Fruit fly (Drosophila melanogaster): Measurements from ENCODE around the gene CG18754.
A peak's percentile ranks its signal among the peaks of the same experiment; 100 is the strongest.

The CG18754 gene

dm6 chr3R:23726740-23727139 lies 42.9 kb downstream of the CG18754 start (continued):
- TF ChIP-seq Scr (GFP tag; IDR thresholded peaks at IDR 0.05; ENCODE audit: partially characterized antibody) (no peak), sna (GFP tag; IDR thresholded peaks at IDR 0.05; ENCODE audit: partially characterized antibody) (no peak), CG7839 (tag; optimal IDR thresholded peaks at IDR 0.05) (peak; percentile 85), dimm (GFP tag; IDR thresholded peaks at IDR 0.05) (no peak), CHES-1-like (GFP tag; optimal IDR thresholded peaks at IDR 0.05) (peak; percentile 58), br (optimal IDR thresholded peaks at IDR 0.05) (no peak), usp (GFP tag; optimal IDR thresholded peaks at IDR 0.05) (no peak), Bgb (GFP tag; IDR thresholded peaks at IDR 0.05; ENCODE audit: partially characterized antibody) (no peak), CG43689 (GFP tag; IDR thresholded peaks at IDR 0.05) (peak; percentile 40; the same call in 1 of the 2 replicates), oc (tag; optimal IDR thresholded peaks at IDR 0.05) (no peak), CG7963 (GFP tag; IDR thresholded peaks at IDR 0.05; ENCODE audit: partially characterized antibody) (no peak), CG13287 (GFP tag; IDR thresholded peaks at IDR 0.05; ENCODE audit: partially characterized antibody) (no peak), gro (GFP tag; optimal IDR thresholded peaks at IDR 0.05) (peak; percentile 66), Aef1 (GFP tag; IDR thresholded peaks at IDR 0.05) (peak; percentile 80), gsb (GFP tag; IDR thresholded peaks at IDR 0.05) (peak; percentile 75), slbo (GFP tag; IDR thresholded peaks at IDR 0.05) (peak; percentile 92), Six4 (GFP tag; optimal IDR thresholded peaks at IDR 0.05) (peak; percentile 48), CG3726 (GFP tag; IDR thresholded peaks at IDR 0.05) (no peak), Atf6 (GFP tag; IDR thresholded peaks at IDR 0.05) (peak; percentile 91), Blimp-1 (GFP tag; optimal IDR thresholded peaks at IDR 0.05) (peak; percentile 57), prd (optimal IDR thresholded peaks at IDR 0.05) (no peak), prd (GFP tag; IDR thresholded peaks at IDR 0.05) (peak; percentile 78), CG12391 (tag; optimal IDR thresholded peaks at IDR 0.05) (peak; percentile 83), Pdp1 (GFP tag; optimal IDR thresholded peaks at IDR 0.05) (peak; percentile 67 to 74), CG42726 (GFP tag; IDR thresholded peaks at IDR 0.05; ENCODE audit: partially characterized antibody) (no peak), abd-A (tag; optimal IDR thresholded peaks at IDR 0.05) (peak; percentile 5), nom (GFP tag; optimal IDR thresholded peaks at IDR 0.05) (no peak), chinmo (GFP tag; IDR thresholded peaks at IDR 0.05; ENCODE audit: partially characterized antibody) (0 out of 4 replicates have a peak, but pooled peaks have one; percentile 36), gcm2 (GFP tag; optimal IDR thresholded peaks at IDR 0.05) (peak; percentile 54), CG8281 (tag; optimal IDR thresholded peaks at IDR 0.05) (peak; percentile 10), ara (GFP tag; IDR thresholded peaks at IDR 0.05) (0 out of 2 replicates have a peak, but pooled peaks have one; percentile 35), chn (GFP tag; optimal IDR thresholded peaks at IDR 0.05) (peak; percentile 35), CG17568 (GFP tag; optimal IDR thresholded peaks at IDR 0.05) (peak; percentile 25), pzg (GFP tag; optimal IDR thresholded peaks at IDR 0.05) (no peak), CG11456 (GFP tag; IDR thresholded peaks at IDR 0.05) (peak; percentile 75; the same call in 2 of the 3 replicates), caup (GFP tag; optimal IDR thresholded peaks at IDR 0.05; ENCODE audit: severe bottlenecking) (peak; percentile 84), her (GFP tag; optimal IDR thresholded peaks at IDR 0.05) (peak; percentile 56), Dek (tag; optimal IDR thresholded peaks at IDR 0.05) (peak; percentile 71), Meics (GFP tag; optimal IDR thresholded peaks at IDR 0.05) (peak; percentile 89), lov (optimal IDR thresholded peaks at IDR 0.05) (no peak), lov (GFP tag; IDR thresholded peaks at IDR 0.05) (no peak), otp (GFP tag; IDR thresholded peaks at IDR 0.05) (peak; percentile 79; the same call in 2 of the 3 replicates), Bteb2 (GFP tag; optimal IDR thresholded peaks at IDR 0.05) (peak; percentile 75), CG6813 (GFP tag; optimal IDR thresholded peaks at IDR 0.05) (peak; percentile 65), pum (GFP tag; optimal IDR thresholded peaks at IDR 0.05) (peak; percentile 47), luna (GFP tag; optimal IDR thresholded peaks at IDR 0.05) (peak; percentile 1), Hr51 (GFP tag; optimal IDR thresholded peaks at IDR 0.05) (peak; percentile 45 to 86), Dbx (GFP tag; IDR thresholded peaks at IDR 0.05) (peak; percentile 92), ems (GFP tag; optimal IDR thresholded peaks at IDR 0.05) (peak; percentile 64), dmrt99B (tag; optimal IDR thresholded peaks at IDR 0.05) (peak; percentile 84)
